Worm (Caenorhabditis elegans) whole organism, L3 larva: ENCODE results near the gene capa-1.

Experiments
- R02D3.7 ChIP-seq: fragments of 150-350 bp; optimal IDR thresholded peaks from 2 replicates; lab custom pipeline; 2014; ENCODE audit warnings: missing biosample characterization, missing genetic modification characterization
- ZK546.5 ChIP-seq: sonication (generic microtip); optimal IDR thresholded peaks from 2 replicates; lab custom pipeline; 2017; ENCODE audit warnings: missing biosample characterization, missing genetic modification characterization
- ama-1 ChIP-seq: fragments of 150-350 bp; optimal IDR thresholded peaks from 2 replicates; lab custom pipeline; 2018
- ceh-28 ChIP-seq: fragments of 150-350 bp; optimal IDR thresholded peaks from 2 replicates; lab custom pipeline; 2014; ENCODE audit warnings: missing biosample characterization, missing genetic modification reagents, missing genetic modification characterization
- ceh-9 ChIP-seq: sonication (generic microtip); optimal IDR thresholded peaks from 2 replicates; lab custom pipeline; 2018; ENCODE audit warnings: missing biosample characterization, missing genetic modification characterization
- egl-27 ChIP-seq: sonication (generic microtip); optimal IDR thresholded peaks from 4 replicates; lab custom pipeline; 2017; ENCODE audit warnings: missing biosample characterization, missing genetic modification reagents, missing genetic modification characterization
- egl-5 ChIP-seq: fragments of 150-350 bp; optimal IDR thresholded peaks from 2 replicates; lab custom pipeline; 2017; ENCODE audit warnings: missing biosample characterization, missing genetic modification reagents, missing genetic modification characterization, inconsistent platforms
- elt-1 ChIP-seq: fragments of 150-350 bp; optimal IDR thresholded peaks from 2 replicates; lab custom pipeline; 2014; ENCODE audit warnings: missing biosample characterization, missing genetic modification characterization
- elt-2 ChIP-seq: sonication (generic microtip); optimal IDR thresholded peaks from 2 replicates; lab custom pipeline; 2016; ENCODE audit warnings: missing genetic modification reagents, mild to moderate bottlenecking, missing genetic modification characterization, missing compliant biosample characterization
- eor-1 ChIP-seq, 2 experiments: fragments of 150-350 bp; optimal IDR thresholded peaks; 2 replicates each; lab custom pipeline; 2014 to 2018; ENCODE audit warnings: missing biosample characterization in 2 of 2, missing genetic modification characterization in 2 of 2
- fkh-10 ChIP-seq: sonication (generic microtip); optimal IDR thresholded peaks from 2 replicates; lab custom pipeline; 2017; ENCODE audit warnings: missing biosample characterization, missing genetic modification reagents, missing genetic modification characterization
- hmg-11 ChIP-seq: sonication (generic microtip); optimal IDR thresholded peaks from 2 replicates; lab custom pipeline; 2016; ENCODE audit warnings: missing genetic modification characterization, missing compliant biosample characterization
- jun-1 ChIP-seq: fragments of 150-350 bp; optimal IDR thresholded peaks from 2 replicates; lab custom pipeline; 2014; ENCODE audit warnings: missing biosample characterization, missing genetic modification reagents, missing genetic modification characterization
- lin-15B ChIP-seq: fragments of 150-350 bp; optimal IDR thresholded peaks from 2 replicates; lab custom pipeline; 2014; ENCODE audit warnings: missing biosample characterization, missing genetic modification characterization
- lin-39 ChIP-seq: fragments of 150-350 bp; optimal IDR thresholded peaks from 2 replicates; lab custom pipeline; 2018; ENCODE audit warnings: missing biosample characterization, missing genetic modification reagents, missing genetic modification characterization
- lsy-12 ChIP-seq: sonication (generic microtip); optimal IDR thresholded peaks from 2 replicates; lab custom pipeline; 2016; ENCODE audit warnings: mild to moderate bottlenecking, missing genetic modification characterization, missing compliant biosample characterization
- mdl-1 ChIP-seq: fragments of 150-350 bp; optimal IDR thresholded peaks from 2 replicates; lab custom pipeline; 2014; ENCODE audit warnings: missing biosample characterization, missing genetic modification characterization
- mml-1 ChIP-seq: fragments of 150-350 bp; sonication (generic microtip); optimal IDR thresholded peaks from 3 replicates; lab custom pipeline; 2014; ENCODE audit warnings: missing biosample characterization, missing genetic modification characterization
- nfya-1 ChIP-seq: sonication (generic microtip); optimal IDR thresholded peaks from 2 replicates; lab custom pipeline; 2017; ENCODE audit warnings: missing genetic modification characterization, mild to moderate bottlenecking, missing compliant biosample characterization, antibody characterized with exemption, moderate library complexity; ENCODE audit not compliant: insufficient read depth
- nhr-11 ChIP-seq: fragments of 150-350 bp; optimal IDR thresholded peaks from 2 replicates; lab custom pipeline; 2014; ENCODE audit warnings: missing biosample characterization, missing genetic modification characterization
- nhr-12 ChIP-seq: fragments of 150-350 bp; optimal IDR thresholded peaks from 2 replicates; lab custom pipeline; 2014; ENCODE audit warnings: missing biosample characterization, missing genetic modification characterization
- nhr-23 ChIP-seq: fragments of 150-350 bp; optimal IDR thresholded peaks from 2 replicates; lab custom pipeline; 2014; ENCODE audit warnings: missing biosample characterization, missing genetic modification reagents, missing genetic modification characterization
- nhr-237 ChIP-seq: fragments of 150-350 bp; optimal IDR thresholded peaks from 2 replicates; lab custom pipeline; 2014; ENCODE audit warnings: missing biosample characterization, missing genetic modification characterization
- nhr-25 ChIP-seq: sonication (generic microtip); optimal IDR thresholded peaks from 2 replicates; lab custom pipeline; 2017; ENCODE audit warnings: missing biosample characterization, missing genetic modification characterization
- nhr-28 ChIP-seq: fragments of 150-350 bp; optimal IDR thresholded peaks from 2 replicates; lab custom pipeline; 2014; ENCODE audit warnings: missing biosample characterization, missing genetic modification characterization
- nhr-43 ChIP-seq: sonication (generic microtip); optimal IDR thresholded peaks from 2 replicates; lab custom pipeline; 2016; ENCODE audit warnings: mild to moderate bottlenecking, missing genetic modification characterization, missing compliant biosample characterization; ENCODE audit not compliant: poor library complexity, severe bottlenecking
- nhr-67 ChIP-seq: fragments of 150-350 bp; optimal IDR thresholded peaks from 2 replicates; lab custom pipeline; 2014; ENCODE audit warnings: missing biosample characterization, missing genetic modification characterization
- nhr-76 ChIP-seq: fragments of 150-350 bp; sonication (generic microtip); optimal IDR thresholded peaks from 5 replicates; lab custom pipeline; 2014; ENCODE audit warnings: missing biosample characterization, missing genetic modification characterization
- nhr-77 ChIP-seq: fragments of 150-350 bp; optimal IDR thresholded peaks from 2 replicates; lab custom pipeline; 2014; ENCODE audit warnings: missing biosample characterization, missing genetic modification characterization
- pha-4 ChIP-seq: fragments of 150-350 bp; optimal IDR thresholded peaks from 2 replicates; lab custom pipeline; 2014; ENCODE audit warnings: missing biosample characterization, missing genetic modification reagents, missing genetic modification characterization
- pqm-1 ChIP-seq: fragments of 150-350 bp; optimal IDR thresholded peaks from 2 replicates; lab custom pipeline; 2017; ENCODE audit warnings: missing biosample characterization, missing genetic modification characterization, inconsistent platforms
- skn-1 ChIP-seq: fragments of 150-350 bp; optimal IDR thresholded peaks from 2 replicates; lab custom pipeline; 2014; ENCODE audit warnings: missing biosample characterization, missing genetic modification characterization
- snpc-4 ChIP-seq: fragments of 150-350 bp; optimal IDR thresholded peaks from 2 replicates; lab custom pipeline; 2014; ENCODE audit warnings: missing biosample characterization, missing genetic modification characterization
- tbx-2 ChIP-seq: sonication (generic microtip); optimal IDR thresholded peaks from 2 replicates; lab custom pipeline; 2016; ENCODE audit warnings: mild to moderate bottlenecking, missing genetic modification characterization, missing compliant biosample characterization
- unc-39 ChIP-seq: sonication (generic microtip); optimal IDR thresholded peaks from 4 replicates; lab custom pipeline; 2017; ENCODE audit warnings: missing biosample characterization, missing genetic modification characterization
- unc-62 ChIP-seq: fragments of 150-350 bp; sonication (generic microtip); optimal IDR thresholded peaks from 4 replicates; lab custom pipeline; 2014; ENCODE audit warnings: missing biosample characterization, missing genetic modification reagents, missing genetic modification characterization
- zag-1 ChIP-seq: fragments of 150-350 bp; optimal IDR thresholded peaks from 2 replicates; lab custom pipeline; 2014; ENCODE audit warnings: missing biosample characterization, missing genetic modification characterization
- ztf-4 ChIP-seq: fragments of 150-350 bp; optimal IDR thresholded peaks from 2 replicates; lab custom pipeline; 2014; ENCODE audit warnings: missing biosample characterization, missing genetic modification characterization

The capa-1 gene

DNA sequence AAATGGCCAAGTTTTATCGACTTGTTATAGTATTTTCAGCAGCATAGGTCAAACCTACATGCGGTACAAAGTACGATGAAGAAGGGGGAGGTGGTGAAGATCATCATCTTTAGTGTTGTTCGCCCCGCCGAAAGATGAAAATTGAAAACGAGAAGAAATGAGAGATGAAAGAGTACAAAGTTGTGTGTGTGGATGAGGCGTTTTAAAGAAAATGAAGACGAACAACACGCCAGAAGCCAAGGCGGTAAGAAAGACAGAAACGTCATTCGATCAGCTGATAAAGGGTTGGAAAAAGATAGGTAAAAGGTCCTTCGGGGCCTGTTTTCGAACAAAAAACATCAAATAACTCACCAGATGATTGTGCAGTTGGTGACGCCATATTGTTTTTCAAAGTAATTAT is 24.7 kb downstream of the capa-1 start:
- TF ChIP-seq egl-27 (tag; lab: Kevin White, UChicago) (no peak), zag-1 (tag; lab: Kevin White, UChicago) (no peak), tbx-2 (no peak), nhr-11 (no peak), nhr-77 (tag; lab: Kevin White, UChicago) (no peak), ztf-4 (tag; lab: Kevin White, UChicago) (no peak), nhr-237 (tag; lab: Kevin White, UChicago) (no peak), hmg-11 (no peak), egl-5 (no peak), elt-1 (tag; lab: Kevin White, UChicago) (no peak)

DNA sequence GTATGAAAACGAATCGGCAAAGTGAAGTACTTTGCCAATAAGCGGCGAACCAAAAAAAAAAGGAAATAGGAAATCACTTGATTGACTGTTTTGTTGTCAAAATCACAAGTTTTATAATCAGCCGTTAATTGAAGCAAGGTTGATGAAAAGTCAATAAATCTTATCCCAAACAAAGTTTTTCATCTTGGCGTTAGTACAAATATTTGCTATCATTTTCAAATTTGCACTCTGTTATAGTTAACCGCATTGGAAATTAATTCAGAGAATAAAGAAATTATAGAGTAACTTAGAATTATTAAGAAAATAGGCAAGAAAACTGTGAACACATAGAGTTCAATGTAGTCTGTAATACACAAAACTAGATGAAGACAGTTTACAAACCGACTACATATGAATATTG is 25.3 kb downstream of the capa-1 start, which contains the start of gene acs-17:
TSS of gene acs-17 (minus strand) at position 23 of the 400 bp plus-strand sequence.
- TF ChIP-seq nhr-25 (tag; lab: Kevin White, UChicago) (peak; percentile 7), hmg-11 (no peak)

DNA sequence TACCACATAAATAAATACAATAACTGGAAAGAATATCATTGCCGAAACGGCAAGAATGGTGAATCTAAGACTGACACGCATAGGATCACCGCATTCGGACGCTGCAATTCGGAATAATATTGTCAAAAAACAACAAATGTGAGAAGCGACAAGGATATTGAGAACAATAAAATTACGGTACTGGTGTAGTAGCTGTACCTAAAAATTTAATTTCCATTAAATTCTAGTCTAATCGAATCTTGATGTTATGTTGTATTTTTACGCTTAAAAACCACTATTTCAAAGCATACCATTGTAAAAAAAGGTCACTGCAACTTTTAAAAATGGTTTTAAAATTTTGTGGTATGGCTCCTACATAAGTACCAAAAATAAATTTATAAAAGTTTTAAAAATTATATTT is 29.6 kb downstream of the capa-1 start, which contains the start of gene mig-23:
TSS of gene mig-23 (minus strand) at position 101 of the 400 bp plus-strand sequence.
- TF ChIP-seq ZK546.5 (tag; lab: Kevin White, UChicago) (no peak), nhr-28 (tag; lab: Kevin White, UChicago) (no peak), nhr-237 (tag; lab: Kevin White, UChicago) (no peak), jun-1 (tag; lab: Kevin White, UChicago) (no peak), snpc-4 (tag; lab: Kevin White, UChicago) (no peak), zag-1 (tag; lab: Kevin White, UChicago) (no peak), ceh-28 (tag; lab: Kevin White, UChicago) (no peak), egl-5 (no peak), tbx-2 (no peak), nhr-12 (no peak), lin-39 (tag; lab: Kevin White, UChicago) (no peak), ama-1 (lab: Kevin White, UChicago) (no peak), nhr-76 (tag; lab: Kevin White, UChicago) (no peak), nhr-77 (tag; lab: Kevin White, UChicago) (no peak), ztf-4 (tag; lab: Kevin White, UChicago) (no peak), unc-62 (no peak), mdl-1 (tag; lab: Kevin White, UChicago) (no peak), fkh-10 (GFP tag; lab: Kevin White, UChicago) (no peak)

DNA sequence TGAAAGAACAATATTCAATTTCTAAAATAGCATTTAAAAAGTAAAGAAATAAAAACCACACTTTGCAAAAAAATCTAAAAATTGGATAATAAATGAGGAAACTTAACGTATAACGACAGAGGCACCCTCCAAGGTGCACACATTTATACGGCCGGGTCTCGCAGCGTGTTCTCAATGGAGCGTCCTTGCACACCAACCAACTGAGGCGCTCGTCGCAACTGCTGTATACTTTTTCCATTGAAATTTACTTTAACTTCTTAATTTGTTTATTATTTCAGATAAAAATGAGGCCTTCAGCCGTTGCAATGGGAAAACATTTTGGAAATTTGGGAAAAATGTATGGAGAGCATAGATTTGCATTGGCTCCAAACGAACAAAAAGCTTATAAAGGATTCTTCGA is 34.0 kb downstream of the capa-1 start, which contains the start of the genes R07E4.5 and R07E4.3:
TSS of gene R07E4.5 (minus strand) at position 1 of the 400 bp plus-strand sequence.
TSS of gene R07E4.3 (plus strand) at position 285 of the 400 bp plus-strand sequence.
- no peak for TF ChIP-seq nhr-23
- TF ChIP-seq snpc-4 (tag; lab: Kevin White, UChicago): peak; percentile 66
- TF ChIP-seq nhr-43 (tag; lab: Kevin White, UChicago): peak; percentile 60
- TF ChIP-seq R02D3.7 (tag; lab: Kevin White, UChicago): peak; percentile 3
- peak; percentile 89 for TF ChIP-seq lin-15B (tag; lab: Kevin White, UChicago)
- TF ChIP-seq hmg-11: peak; percentile 60
- TF ChIP-seq ceh-9 (tag; lab: Kevin White, UChicago): no peak
- no peak for TF ChIP-seq jun-1 (tag; lab: Kevin White, UChicago)
- TF ChIP-seq nhr-12: no peak
- TF ChIP-seq eor-1 (tag; optimal IDR thresholded peaks at IDR 0.05; lab: Kevin White, UChicago): no peak
- peak; percentile 39 for TF ChIP-seq pqm-1 (tag; lab: Kevin White, UChicago)
- no peak for TF ChIP-seq ceh-28 (tag; lab: Kevin White, UChicago)
- peak; percentile 91 for TF ChIP-seq lin-39 (tag; lab: Kevin White, UChicago)
- peak; percentile 86 for TF ChIP-seq nfya-1 (tag; lab: Kevin White, UChicago)
- peak; percentile 81 for TF ChIP-seq egl-5
- peak; percentile 82 for TF ChIP-seq nhr-25 (tag; lab: Kevin White, UChicago)
- peak; percentile 37 for TF ChIP-seq elt-2 (tag; lab: Kevin White, UChicago)
- TF ChIP-seq pha-4: peak; percentile 90
- no peak for TF ChIP-seq lsy-12 (tag; lab: Kevin White, UChicago)
- TF ChIP-seq tbx-2: no peak

DNA sequence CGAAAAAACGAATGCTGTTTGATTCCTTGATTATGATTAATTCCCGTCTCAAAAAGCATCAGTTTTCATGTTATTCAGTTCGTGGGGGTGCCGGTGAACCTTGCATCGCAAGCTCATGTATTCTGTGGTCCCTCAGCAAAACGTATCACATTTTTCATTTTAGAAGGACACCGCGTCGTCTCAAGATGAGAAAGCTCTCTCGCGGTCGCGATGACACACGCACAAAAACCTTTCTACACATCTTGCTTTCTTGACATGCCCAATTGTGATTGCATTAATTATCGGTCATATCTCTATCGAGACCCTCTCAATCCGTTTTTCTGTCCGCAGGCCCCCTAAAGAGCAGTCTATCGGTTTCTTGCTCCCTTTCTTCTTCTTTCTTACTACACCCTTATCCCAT is 36.9 kb downstream of the capa-1 start:
- TF ChIP-seq lin-15B (tag; lab: Kevin White, UChicago) (no peak), nhr-67 (tag; lab: Kevin White, UChicago) (no peak), skn-1 (no peak), lsy-12 (tag; lab: Kevin White, UChicago) (no peak), ceh-28 (tag; lab: Kevin White, UChicago) (no peak), mml-1 (no peak), unc-39 (no peak)
- TF ChIP-seq, all 47 proteins: peak for 0
